Fruit fly (Drosophila melanogaster): ENCODE measurements around the gene ppk18.

ppk18 gene

dm6 chr2L:9782176-9782581 is 11.4 kb upstream of the ppk18 start, which contains the start of gene IP3K1 (continued):
- no peak for TF ChIP-seq CG12155 (GFP tag; optimal IDR thresholded peaks at IDR 0.05)
- 0 out of 2 replicates have a peak, but pooled peaks have one; percentile 15 for TF ChIP-seq sens-2 (GFP tag; IDR thresholded peaks at IDR 0.05)
- peak; percentile 27 for TF ChIP-seq bcd (GFP tag; optimal IDR thresholded peaks at IDR 0.05)
- TF ChIP-seq fd64A (GFP tag; optimal IDR thresholded peaks at IDR 0.05) = peak; percentile 67
- no peak for TF ChIP-seq MESR4 (GFP tag; optimal IDR thresholded peaks at IDR 0.05)
- peak; percentile 72 for TF ChIP-seq CG17912 (GFP tag; optimal IDR thresholded peaks at IDR 0.05)
- peak; percentile 40 for TF ChIP-seq grau (tag; optimal IDR thresholded peaks at IDR 0.05)
- TF ChIP-seq Dll (GFP tag; IDR thresholded peaks at IDR 0.05; ENCODE audit: partially characterized antibody) = peak; percentile 56; the same call in 2 of the 4 replicates
- TF ChIP-seq CG11456 (GFP tag; IDR thresholded peaks at IDR 0.05) = peak; percentile 45; the same call in 1 of the 3 replicates
- TF ChIP-seq CG12659 (GFP tag; optimal IDR thresholded peaks at IDR 0.05) = peak; percentile 15
- TF ChIP-seq jumu (GFP tag; optimal IDR thresholded peaks at IDR 0.05) = no peak
- peak; percentile 44; the same call in 1 of the 2 replicates for TF ChIP-seq Nf-YA (GFP tag; IDR thresholded peaks at IDR 0.05)
- no peak for TF ChIP-seq CG9437 (GFP tag; optimal IDR thresholded peaks at IDR 0.05)
- peak; percentile 11 for TF ChIP-seq PHDP (tag; optimal IDR thresholded peaks at IDR 0.05)
- TF ChIP-seq so (GFP tag; IDR thresholded peaks at IDR 0.05) = peak; percentile 66; the same call in 2 of the 3 replicates
- TF ChIP-seq Pdp1 (GFP tag; optimal IDR thresholded peaks at IDR 0.05) = peak in 1 of 2 experiments; percentile 80
- TF ChIP-seq YL-1 (GFP tag; optimal IDR thresholded peaks at IDR 0.05) = peak; percentile 10
- TF ChIP-seq corto (GFP tag; optimal IDR thresholded peaks at IDR 0.05) = no peak
- no peak for TF ChIP-seq CG10267 (tag; optimal IDR thresholded peaks at IDR 0.05)
- peak; percentile 92 for TF ChIP-seq CG13894 (tag; optimal IDR thresholded peaks at IDR 0.05)
- no peak for TF ChIP-seq ind (GFP tag; optimal IDR thresholded peaks at IDR 0.05)
- TF ChIP-seq sisA (GFP tag; IDR thresholded peaks at IDR 0.05) = no peak
- TF ChIP-seq az2 (GFP tag; optimal IDR thresholded peaks at IDR 0.05) = no peak
- no peak for TF ChIP-seq org-1 (GFP tag; optimal IDR thresholded peaks at IDR 0.05)
- TF ChIP-seq cad (GFP tag; optimal IDR thresholded peaks at IDR 0.05) = no peak
- TF ChIP-seq CG14441 (GFP tag; IDR thresholded peaks at IDR 0.05) = peak; percentile 49; the same call in 1 of the 2 replicates
- TF ChIP-seq Blimp-1 (GFP tag; optimal IDR thresholded peaks at IDR 0.05) = peak; percentile 8
- TF ChIP-seq lbe (GFP tag; optimal IDR thresholded peaks at IDR 0.05) = peak; percentile 63
- peak; percentile 45; the same call in 1 of the 2 replicates for TF ChIP-seq E2f2 (GFP tag; IDR thresholded peaks at IDR 0.05)
- TF ChIP-seq cg (GFP tag; optimal IDR thresholded peaks at IDR 0.05) = no peak
- peak; percentile 45 for TF ChIP-seq CG18599 (GFP tag; optimal IDR thresholded peaks at IDR 0.05)
- TF ChIP-seq nmo (GFP tag; optimal IDR thresholded peaks at IDR 0.05) = no peak
- no peak for TF ChIP-seq CG30431 (GFP tag; optimal IDR thresholded peaks at IDR 0.05)
- 0 out of 3 replicates have a peak, but pooled peaks have one; percentile 70 for TF ChIP-seq CG2199 (GFP tag; IDR thresholded peaks at IDR 0.05)
- no peak for TF ChIP-seq CG43689 (GFP tag; IDR thresholded peaks at IDR 0.05)
- no peak for TF ChIP-seq pho (GFP tag; optimal IDR thresholded peaks at IDR 0.05)
- 0 out of 4 replicates have a peak, but pooled peaks have one; percentile 19 for TF ChIP-seq Gug (GFP tag; IDR thresholded peaks at IDR 0.05)
- TF ChIP-seq Doc2 (GFP tag; IDR thresholded peaks at IDR 0.05) = no peak
- peak; percentile 24 for TF ChIP-seq CG31365 (tag; optimal IDR thresholded peaks at IDR 0.05)
- TF ChIP-seq CG10321 (GFP tag; IDR thresholded peaks at IDR 0.05) = no peak
- TF ChIP-seq klu (GFP tag; IDR thresholded peaks at IDR 0.05) = no peak
- no peak for TF ChIP-seq Usf (GFP tag; optimal IDR thresholded peaks at IDR 0.05)
- peak; percentile 28 for TF ChIP-seq Side (GFP tag; optimal IDR thresholded peaks at IDR 0.05)
- peak; percentile 17 for TF ChIP-seq CG7839 (tag; optimal IDR thresholded peaks at IDR 0.05)
- TF ChIP-seq nau (GFP tag; optimal IDR thresholded peaks at IDR 0.05) = peak; percentile 52
- TF ChIP-seq oc (tag; optimal IDR thresholded peaks at IDR 0.05) = peak; percentile 39
- TF ChIP-seq chm (GFP tag; IDR thresholded peaks at IDR 0.05) = peak; percentile 71; the same call in 1 of the 2 replicates
- TF ChIP-seq Abd-B (GFP tag; optimal IDR thresholded peaks at IDR 0.05) = no peak
- peak; percentile 24 for TF ChIP-seq CG12219 (GFP tag; optimal IDR thresholded peaks at IDR 0.05)
- TF ChIP-seq CG10147 (GFP tag; optimal IDR thresholded peaks at IDR 0.05) = peak; percentile 20
